Fruit fly (Drosophila melanogaster) whole organism, embryonic: ENCODE data around the gene Sirup.

Experiments used
- Abd-B ChIP-seq: fragments of 200-800 bp; sonication (Bioruptor generic); optimal IDR thresholded peaks from 2 replicates; lab custom pipeline; 2018; ENCODE audit warnings: missing biosample characterization, mild to moderate bottlenecking, missing genetic modification characterization, moderate library complexity
- CG10147 ChIP-seq: fragments of 200-800 bp; sonication (Bioruptor generic); optimal IDR thresholded peaks from 2 replicates; lab custom pipeline; 2019; ENCODE audit warnings: missing biosample characterization, mild to moderate bottlenecking, missing genetic modification characterization, moderate library complexity
- CG12219 ChIP-seq: fragments of 200-800 bp; sonication (Bioruptor generic); optimal IDR thresholded peaks from 3 replicates; lab custom pipeline; 2018; ENCODE audit warnings: missing biosample characterization, mild to moderate bottlenecking, missing genetic modification characterization
- CG12236 ChIP-seq: fragments of 200-800 bp; sonication (Bioruptor generic); optimal IDR thresholded peaks from 2 replicates; lab custom pipeline; 2016; ENCODE audit warnings: missing biosample characterization, missing genetic modification characterization
- CG13296 ChIP-seq: fragments of 200-800 bp; sonication (Bioruptor generic); optimal IDR thresholded peaks from 3 replicates; lab custom pipeline; 2018; ENCODE audit warnings: missing biosample characterization, mild to moderate bottlenecking, missing genetic modification characterization
- CG15011 ChIP-seq: fragments of 200-800 bp; sonication (Bioruptor generic); optimal IDR thresholded peaks from 3 replicates; lab custom pipeline; 2018; ENCODE audit warnings: missing biosample characterization, mild to moderate bottlenecking, missing genetic modification characterization
- CG1603 ChIP-seq: fragments of 200-800 bp; sonication (Bioruptor generic); optimal IDR thresholded peaks from 2 replicates; lab custom pipeline; 2019; ENCODE audit warnings: missing biosample characterization, mild to moderate bottlenecking, missing genetic modification characterization, moderate library complexity
- CG1832 ChIP-seq: fragments of 200-800 bp; sonication (Bioruptor generic); optimal IDR thresholded peaks from 2 replicates; lab custom pipeline; 2017; ENCODE audit warnings: missing biosample characterization, mild to moderate bottlenecking, missing genetic modification characterization, inconsistent platforms
- CG18476 ChIP-seq: fragments of 200-800 bp; sonication (Bioruptor generic); optimal IDR thresholded peaks from 2 replicates; lab custom pipeline; 2016; ENCODE audit warnings: missing biosample characterization, mild to moderate bottlenecking, missing genetic modification characterization
- CG32767 ChIP-seq: fragments of 200-800 bp; sonication (Bioruptor generic); IDR thresholded peaks from 2 replicates; pipeline ENCODE4 v1.3.6; 2022; ENCODE audit warnings: missing biosample characterization, missing genetic modification characterization
- CG5245 ChIP-seq: fragments of 200-800 bp; sonication (Bioruptor generic); optimal IDR thresholded peaks from 3 replicates; lab custom pipeline; 2016; ENCODE audit warnings: missing biosample characterization, missing genetic modification characterization
- CG6175 ChIP-seq: fragments of 200-800 bp; sonication (Bioruptor generic); IDR thresholded peaks from 3 replicates; pipeline ENCODE4 v1.3.6; 2022; ENCODE audit warnings: missing biosample characterization, missing genetic modification characterization
- CG6765 ChIP-seq: fragments of 200-800 bp; sonication (Bioruptor generic); optimal IDR thresholded peaks from 3 replicates; lab custom pipeline; 2017; ENCODE audit warnings: missing biosample characterization, mild to moderate bottlenecking, missing genetic modification characterization
- CG7271 ChIP-seq: fragments of 200-800 bp; sonication (Bioruptor generic); optimal IDR thresholded peaks from 2 replicates; lab custom pipeline; 2018; ENCODE audit warnings: missing biosample characterization, mild to moderate bottlenecking, missing genetic modification characterization, moderate library complexity
- CG7786 ChIP-seq: fragments of 200-800 bp; sonication (Bioruptor generic); optimal IDR thresholded peaks from 2 replicates; lab custom pipeline; 2016; ENCODE audit warnings: missing biosample characterization, missing genetic modification characterization
- CG9797 ChIP-seq: fragments of 200-800 bp; sonication (Bioruptor generic); optimal IDR thresholded peaks from 3 replicates; lab custom pipeline; 2018; ENCODE audit warnings: missing biosample characterization, mild to moderate bottlenecking, missing genetic modification characterization
- CHES-1-like ChIP-seq: fragments of 200-800 bp; sonication (Bioruptor generic); optimal IDR thresholded peaks from 2 replicates; lab custom pipeline; 2016; ENCODE audit warnings: missing biosample characterization, missing genetic modification characterization
- Dek ChIP-seq: fragments of 200-800 bp; sonication (Bioruptor generic); optimal IDR thresholded peaks from 3 replicates; lab custom pipeline; 2019; ENCODE audit warnings: missing biosample characterization, mild to moderate bottlenecking, missing genetic modification characterization, moderate library complexity
- Gsc ChIP-seq: fragments of 200-800 bp; sonication (Bioruptor generic); IDR thresholded peaks from 2 replicates; pipeline ENCODE4 v1.3.6; 2022; ENCODE audit warnings: missing biosample characterization, missing genetic modification characterization
- NC2α ChIP-seq: fragments of 200-800 bp; sonication (Bioruptor generic); optimal IDR thresholded peaks from 2 replicates; lab custom pipeline; 2016; ENCODE audit warnings: missing biosample characterization, missing genetic modification characterization
- PHDP ChIP-seq: fragments of 200-800 bp; sonication (Bioruptor generic); optimal IDR thresholded peaks from 3 replicates; lab custom pipeline; 2018; ENCODE audit warnings: missing biosample characterization, mild to moderate bottlenecking, missing genetic modification characterization, moderate library complexity
- Side ChIP-seq: fragments of 200-800 bp; sonication (Bioruptor generic); optimal IDR thresholded peaks from 2 replicates; lab custom pipeline; 2016; ENCODE audit warnings: missing biosample characterization, missing genetic modification characterization
- Taf1 ChIP-seq: fragments of 200-800 bp; sonication (Bioruptor generic); IDR thresholded peaks from 2 replicates; pipeline ENCODE4 v1.3.6; 2022; ENCODE audit warnings: missing biosample characterization, missing genetic modification characterization
- Vsx1 ChIP-seq: fragments of 200-800 bp; sonication (Bioruptor generic); optimal IDR thresholded peaks from 2 replicates; lab custom pipeline; 2017; ENCODE audit warnings: missing biosample characterization, mild to moderate bottlenecking, missing genetic modification characterization, missing genetic modification reagents
- ac ChIP-seq: fragments of 200-800 bp; sonication (Bioruptor generic); optimal IDR thresholded peaks from 3 replicates; lab custom pipeline; 2017; ENCODE audit warnings: missing biosample characterization, mild to moderate bottlenecking, missing genetic modification characterization
- cato ChIP-seq: fragments of 200-800 bp; sonication (Bioruptor generic); optimal IDR thresholded peaks from 2 replicates; lab custom pipeline; 2016; ENCODE audit warnings: missing biosample characterization, missing genetic modification characterization, borderline replicate concordance
- crol ChIP-seq: fragments of 200-800 bp; sonication (Bioruptor generic); IDR thresholded peaks from 2 replicates; pipeline ENCODE4 v1.3.6; 2022; ENCODE audit warnings: missing biosample characterization, missing genetic modification characterization
- dan ChIP-seq: fragments of 200-800 bp; sonication (Bioruptor generic); IDR thresholded peaks from 2 replicates; pipeline ENCODE4 v1.3.6; 2022; ENCODE audit warnings: missing biosample characterization, missing genetic modification characterization
- dm ChIP-seq: fragments of 200-800 bp; sonication (Bioruptor generic); optimal IDR thresholded peaks from 3 replicates; lab custom pipeline; 2016; ENCODE audit warnings: missing biosample characterization, missing genetic modification characterization
- dmrt11E ChIP-seq: fragments of 200-800 bp; sonication (Bioruptor generic); optimal IDR thresholded peaks from 3 replicates; lab custom pipeline; 2018; ENCODE audit warnings: missing biosample characterization, mild to moderate bottlenecking, missing genetic modification characterization, moderate library complexity
- en ChIP-seq: fragments of 200-800 bp; sonication (Bioruptor generic); optimal IDR thresholded peaks from 2 replicates; lab custom pipeline; 2016; ENCODE audit warnings: missing biosample characterization, missing genetic modification characterization
- eve ChIP-seq, 2 experiments: fragments of >200 bp; optimal IDR thresholded peaks; 2 replicates each; lab custom pipeline; 2017; ENCODE audit warnings: missing biosample characterization in 2 of 2, missing genetic modification characterization in 2 of 2
- gsb ChIP-seq: fragments of 200-800 bp; sonication (Bioruptor generic); IDR thresholded peaks from 2 replicates; pipeline ENCODE4 v1.3.6; 2022; ENCODE audit warnings: missing biosample characterization, missing genetic modification characterization
- h ChIP-seq: fragments of >200 bp; optimal IDR thresholded peaks from 2 replicates; lab custom pipeline; 2017
- ham ChIP-seq: fragments of 200-800 bp; sonication (Bioruptor generic); IDR thresholded peaks from 2 replicates; pipeline ENCODE4 v1.3.6; 2022; ENCODE audit warnings: missing biosample characterization, missing genetic modification characterization
- kni ChIP-seq: fragments of 200-800 bp; sonication (Bioruptor generic); optimal IDR thresholded peaks from 3 replicates; lab custom pipeline; 2017; ENCODE audit warnings: mild to moderate bottlenecking, missing biosample characterization, missing genetic modification reagents, missing genetic modification characterization
- knrl ChIP-seq: fragments of 200-800 bp; sonication (Bioruptor generic); IDR thresholded peaks from 3 replicates; pipeline ENCODE4 v1.3.6; 2022; ENCODE audit warnings: missing biosample characterization, missing genetic modification characterization; ENCODE audit not compliant: partially characterized antibody
- lbe ChIP-seq: fragments of 200-800 bp; sonication (Bioruptor generic); optimal IDR thresholded peaks from 2 replicates; lab custom pipeline; 2016; ENCODE audit warnings: missing biosample characterization, mild to moderate bottlenecking, missing genetic modification characterization
- maf-S ChIP-seq: fragments of 200-800 bp; sonication (Bioruptor generic); optimal IDR thresholded peaks from 2 replicates; lab custom pipeline; 2016; ENCODE audit warnings: missing biosample characterization, missing genetic modification characterization
- nau ChIP-seq: fragments of 200-800 bp; sonication (Bioruptor generic); optimal IDR thresholded peaks from 3 replicates; lab custom pipeline; 2017; ENCODE audit warnings: missing biosample characterization, mild to moderate bottlenecking, missing genetic modification characterization, missing genetic modification reagents
- org-1 ChIP-seq: fragments of 200-800 bp; sonication (Bioruptor generic); optimal IDR thresholded peaks from 2 replicates; lab custom pipeline; 2017; ENCODE audit warnings: missing biosample characterization, missing genetic modification characterization
- pan ChIP-seq, 4 experiments: fragments of >200 bp in 3 of 4; fragments of 200-800 bp in 1 of 4; sonication (Bioruptor generic) in 1 of 4; optimal IDR thresholded peaks in 3 of 4; IDR thresholded peaks in 1 of 4; 2 replicates each; pipeline versions ENCODE4 v1.3.6 to Lab custom; 2017 to 2022; ENCODE audit warnings: missing biosample characterization in 2 of 4, missing genetic modification characterization in 2 of 4, mixed read lengths in 1 of 4
- peb ChIP-seq: fragments of 200-800 bp; sonication (Bioruptor generic); IDR thresholded peaks from 2 replicates; pipeline ENCODE4 v1.3.6; 2022; ENCODE audit warnings: missing biosample characterization, missing genetic modification characterization
- tap ChIP-seq: fragments of 200-800 bp; optimal IDR thresholded peaks from 3 replicates; lab custom pipeline; 2019; ENCODE audit warnings: missing biosample characterization, mild to moderate bottlenecking, missing genetic modification characterization, moderate library complexity
- ttk ChIP-seq: fragments of 200-800 bp; sonication (Bioruptor generic); IDR thresholded peaks from 2 replicates; pipeline ENCODE4 v2.1.2; 2022; ENCODE audit warnings: missing biosample characterization, missing genetic modification characterization
- wor ChIP-seq: fragments of 200-800 bp; sonication (Bioruptor generic); IDR thresholded peaks from 2 replicates; pipeline ENCODE4 v1.3.6; 2022; ENCODE audit warnings: missing biosample characterization, missing genetic modification characterization
- zfh1 ChIP-seq: fragments of 200-800 bp; sonication (Bioruptor generic); IDR thresholded peaks from 3 replicates; pipeline ENCODE4 v1.3.6; 2022; ENCODE audit warnings: missing biosample characterization, missing genetic modification characterization
- zfh2 ChIP-seq: fragments of 200-800 bp; sonication (Bioruptor generic); optimal IDR thresholded peaks from 2 replicates; lab custom pipeline; 2016; ENCODE audit warnings: missing biosample characterization, missing genetic modification characterization

Sirup gene

DNA sequence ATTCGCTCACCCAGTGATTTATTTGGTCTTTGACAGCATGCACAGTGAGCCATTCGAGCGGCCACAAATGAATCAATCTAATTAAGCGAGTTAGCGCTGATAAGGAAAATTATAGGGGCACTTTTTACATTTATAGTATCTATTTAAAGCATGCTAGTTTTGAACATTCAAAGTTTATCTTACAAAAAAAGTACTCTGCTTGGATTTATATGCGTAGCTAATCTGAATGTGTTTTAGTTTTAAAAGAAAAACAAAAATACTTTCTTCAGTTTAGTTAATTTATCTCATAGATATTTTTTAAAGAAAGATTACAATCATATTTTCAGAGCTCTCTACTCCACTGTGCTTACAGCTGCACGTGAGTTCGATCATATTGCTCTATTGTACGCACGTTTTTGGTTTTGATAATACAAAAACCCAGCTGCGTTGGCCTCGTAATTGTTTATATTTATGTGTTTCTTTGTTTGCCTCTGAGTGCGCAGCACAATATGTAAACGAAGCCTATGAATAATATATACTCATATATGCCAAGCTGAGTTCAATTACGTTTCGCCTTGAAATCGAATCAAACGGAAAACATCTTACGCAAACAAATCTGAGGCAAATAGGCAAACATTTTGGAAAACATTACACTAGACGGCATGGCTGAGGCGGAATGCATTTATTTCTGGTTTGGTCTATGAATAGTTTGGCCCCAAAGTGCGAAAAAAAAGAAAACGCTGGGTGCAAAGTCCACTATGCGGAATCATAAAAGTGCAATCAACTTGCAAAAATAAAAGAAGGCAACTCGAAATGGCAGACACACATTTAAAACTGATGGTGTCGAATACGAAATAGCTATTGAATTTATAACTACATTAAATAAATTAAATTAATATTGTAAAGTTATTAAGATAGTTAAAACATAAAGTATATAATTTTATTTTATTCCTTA lies 3.3 kb downstream of the Sirup start (continued):
- TF ChIP-seq Taf1 (GFP tag; lab: Robert Waterston, UW): peak; percentile 54; the same call in 1 of the 2 replicates
- TF ChIP-seq CG6175 (GFP tag; lab: Robert Waterston, UW): 0 out of 3 replicates have a peak, but pooled peaks have one; percentile 43
- TF ChIP-seq maf-S (GFP tag; lab: Kevin White, UChicago): peak; percentile 68
- peak; percentile 86 for TF ChIP-seq CG15011 (GFP tag; lab: Kevin White, UChicago)
- no peak for TF ChIP-seq knrl (GFP tag; lab: Robert Waterston, UW)
- peak; percentile 88 for TF ChIP-seq org-1
- no peak for TF ChIP-seq h (lab: Kevin White, UChicago)
- TF ChIP-seq CG18476 (GFP tag; lab: Kevin White, UChicago): peak; percentile 86
- peak; percentile 80 for TF ChIP-seq Vsx1 (GFP tag; lab: Kevin White, UChicago)
- peak; percentile 73 for TF ChIP-seq CG12236 (GFP tag; lab: Kevin White, UChicago)
- TF ChIP-seq PHDP: peak; percentile 81
- peak; percentile 83 for TF ChIP-seq CG7786
- TF ChIP-seq Abd-B (GFP tag; lab: Kevin White, UChicago): peak; percentile 90
- no peak for TF ChIP-seq CG1832
- no peak for TF ChIP-seq pan (optimal IDR thresholded peaks at IDR 0.05; lab: Kevin White, UChicago)
- peak in 1 of 2 experiments; percentile 87 for TF ChIP-seq pan (GFP tag; optimal IDR thresholded peaks at IDR 0.05 in 1 of 2, IDR thresholded peaks at IDR 0.05 in 1 of 2)
- TF ChIP-seq zfh1 (GFP tag; lab: Robert Waterston, UW): peak; percentile 76
- peak; percentile 4 for TF ChIP-seq CG9797
- TF ChIP-seq lbe (GFP tag; lab: Kevin White, UChicago): peak; percentile 31
- peak; percentile 65 for TF ChIP-seq CG1603 (tag; lab: Kevin White, UChicago)
- peak; percentile 81 for TF ChIP-seq Dek
- peak; percentile 35 for TF ChIP-seq en (GFP tag; lab: Kevin White, UChicago)
- TF ChIP-seq ttk (GFP tag; lab: Robert Waterston, UW): peak; percentile 80
- peak; percentile 84 for TF ChIP-seq CG32767 (GFP tag; lab: Robert Waterston, UW)
- peak; percentile 82 for TF ChIP-seq gsb
- TF ChIP-seq eve (GFP tag; optimal IDR thresholded peaks at IDR 0.05; lab: Kevin White, UChicago): peak in 1 of 2 experiments; percentile 94
- peak; percentile 65 for TF ChIP-seq wor
- no peak for TF ChIP-seq crol
- peak; percentile 72 for TF ChIP-seq tap (tag; lab: Kevin White, UChicago)
- TF ChIP-seq CG6765 (GFP tag; lab: Kevin White, UChicago): peak; percentile 81
- peak; percentile 71 for TF ChIP-seq zfh2 (GFP tag; lab: Kevin White, UChicago)
- TF ChIP-seq NC2α: peak; percentile 54
- peak; percentile 41 for TF ChIP-seq kni (GFP tag; lab: Kevin White, UChicago)
- peak; percentile 91 for TF ChIP-seq CG10147 (GFP tag; lab: Kevin White, UChicago)
- 0 out of 2 replicates have a peak, but pooled peaks have one; percentile 29 for TF ChIP-seq ham (GFP tag; lab: Robert Waterston, UW)
- TF ChIP-seq dm (GFP tag; lab: Kevin White, UChicago): peak; percentile 65
- peak; percentile 73 for TF ChIP-seq cato (GFP tag; lab: Kevin White, UChicago)
- TF ChIP-seq nau (GFP tag; lab: Kevin White, UChicago): peak; percentile 89
- peak; percentile 72 for TF ChIP-seq CG12219
- TF ChIP-seq Side (GFP tag; lab: Kevin White, UChicago): peak; percentile 82
- TF ChIP-seq peb (GFP tag; lab: Robert Waterston, UW): peak; percentile 66
- peak; percentile 73 for TF ChIP-seq CHES-1-like (GFP tag; lab: Kevin White, UChicago)
- TF ChIP-seq CG7271 (tag; lab: Kevin White, UChicago): no peak
- TF ChIP-seq dmrt11E (tag; lab: Kevin White, UChicago): peak; percentile 84
- TF ChIP-seq ac: peak; percentile 81
- TF ChIP-seq dan (GFP tag; lab: Robert Waterston, UW): peak; percentile 63
- no peak for TF ChIP-seq Gsc
- peak; percentile 93 for TF ChIP-seq CG13296
- peak; percentile 75 for TF ChIP-seq CG5245
